Fruit fly (Drosophila melanogaster): ENCODE data around the gene Inx2.

The Inx2 gene

DNA sequence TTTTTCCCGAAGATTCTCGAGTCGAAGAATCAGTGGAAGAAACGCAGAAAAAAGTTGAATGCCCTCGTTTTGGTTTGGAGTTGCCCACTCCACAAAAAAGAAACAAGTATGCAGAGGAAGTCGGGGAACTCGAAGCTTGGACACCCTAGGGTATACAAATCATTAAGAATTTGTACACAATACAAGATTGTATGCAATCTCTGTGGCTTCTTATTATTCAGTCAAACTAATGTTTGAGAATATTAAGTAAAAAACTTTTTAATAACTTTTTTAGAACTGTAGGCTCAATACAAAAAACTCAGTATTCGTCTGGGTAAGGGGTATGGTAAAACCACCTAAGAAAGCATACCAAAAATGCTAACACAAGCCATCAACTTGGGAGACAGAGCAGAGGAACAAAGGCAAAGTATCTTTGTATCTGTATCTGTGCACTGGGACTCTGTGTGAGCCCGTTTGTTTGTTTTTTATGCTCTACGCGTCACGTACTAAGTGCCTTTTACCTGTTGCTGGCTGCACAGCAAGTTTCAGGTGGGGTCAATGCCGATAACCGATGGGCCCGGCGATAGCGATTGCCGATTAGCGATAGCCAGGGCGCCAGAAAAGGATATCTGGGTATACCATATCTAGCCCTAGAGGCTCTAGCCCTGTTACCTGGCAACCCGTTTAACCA is 13.2 kb upstream of the Inx2 start:
- TF ChIP-seq Clk (GFP tag; optimal IDR thresholded peaks at IDR 0.05) (no peak), CG12768 (GFP tag; optimal IDR thresholded peaks at IDR 0.05) (no peak), CG14711 (tag; optimal IDR thresholded peaks at IDR 0.05) (peak; percentile 54), Crg-1 (GFP tag; optimal IDR thresholded peaks at IDR 0.05) (peak; percentile 13), CG7101 (tag; optimal IDR thresholded peaks at IDR 0.05) (peak; percentile 28), tj (GFP tag; optimal IDR thresholded peaks at IDR 0.05) (peak; percentile 81), bab1 (GFP tag; optimal IDR thresholded peaks at IDR 0.05) (peak; percentile 90), Mnt (GFP tag; optimal IDR thresholded peaks at IDR 0.05) (no peak), cic (GFP tag; optimal IDR thresholded peaks at IDR 0.05) (no peak), pad (GFP tag; optimal IDR thresholded peaks at IDR 0.05) (peak; percentile 29)

DNA sequence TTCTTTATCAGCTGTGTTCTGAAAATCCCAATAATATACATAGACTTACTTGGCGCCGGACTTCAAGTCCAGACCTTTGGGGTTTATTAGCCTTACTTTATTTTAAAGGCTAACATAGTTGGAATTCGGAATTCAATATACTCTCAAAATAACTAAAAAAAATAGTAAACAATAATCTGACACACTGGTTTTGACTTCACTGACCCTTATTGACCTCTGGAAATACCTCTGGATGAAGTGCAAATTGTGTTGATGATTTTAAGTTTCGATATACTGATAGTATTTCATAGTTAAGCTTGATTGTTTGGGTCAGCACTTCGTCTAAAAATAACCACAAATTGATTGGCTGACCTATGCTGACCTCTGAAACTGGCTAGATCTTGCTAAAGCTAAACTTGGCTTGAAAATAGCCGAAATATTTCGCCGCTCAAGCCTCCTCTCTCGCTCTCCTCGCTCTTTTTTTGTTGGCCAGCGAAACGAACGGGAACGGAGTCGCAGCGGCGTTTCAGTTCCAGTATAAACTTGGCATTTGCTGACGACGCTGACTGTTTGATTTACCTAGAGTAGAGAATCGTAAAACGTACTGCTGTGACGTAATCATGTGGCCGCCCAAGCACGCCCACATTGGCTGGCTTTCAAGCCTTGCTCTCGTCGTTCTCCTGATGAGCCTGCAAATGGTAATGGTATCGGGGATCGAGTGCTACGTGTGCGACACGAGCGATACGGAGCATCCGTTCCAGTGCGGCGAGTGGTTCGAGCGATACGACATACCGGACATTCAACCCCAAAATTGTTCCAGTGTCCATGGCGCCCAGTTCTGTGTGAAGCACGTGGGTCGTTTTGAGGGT is 12.3 kb upstream of the Inx2 start, which contains the start of gene bou:
bou (plus strand) TSS at position 507 of the 848 bp plus-strand sequence.
- TF ChIP-seq ovo (GFP tag; optimal IDR thresholded peaks at IDR 0.05) (peak; percentile 52), toe (GFP tag; optimal IDR thresholded peaks at IDR 0.05) (no peak), pad (GFP tag; optimal IDR thresholded peaks at IDR 0.05) (no peak), tj (GFP tag; optimal IDR thresholded peaks at IDR 0.05) (peak; percentile 77), CG7101 (tag; optimal IDR thresholded peaks at IDR 0.05) (no peak)

DNA sequence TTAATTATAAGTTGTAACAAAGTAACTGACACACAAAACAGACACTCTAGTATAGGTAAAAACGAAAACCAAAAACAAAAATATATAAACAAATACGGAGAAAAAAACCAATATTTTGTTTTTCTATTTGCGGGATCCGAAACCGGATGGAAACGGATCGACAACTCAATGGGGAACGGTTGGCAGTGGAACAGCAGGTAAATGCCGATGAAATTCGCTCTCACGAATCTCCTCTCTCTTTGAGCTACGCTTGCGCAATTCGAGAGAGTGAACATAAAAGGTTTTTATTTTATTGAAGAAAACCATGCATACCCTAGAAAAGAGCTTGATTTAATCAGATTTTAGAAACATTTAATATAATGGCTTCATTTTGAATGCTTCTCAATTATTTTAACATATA is 11.4 kb upstream of the Inx2 start:
- TF ChIP-seq pad (GFP tag; optimal IDR thresholded peaks at IDR 0.05), result no peak
- TF ChIP-seq CG7045 (GFP tag; optimal IDR thresholded peaks at IDR 0.05), result no peak
- no peak for TF ChIP-seq cic (GFP tag; optimal IDR thresholded peaks at IDR 0.05)
- TF ChIP-seq tj (GFP tag; optimal IDR thresholded peaks at IDR 0.05), result no peak
- no peak for TF ChIP-seq kay (GFP tag; ENCODE audit: borderline replicate concordance)
- no peak for TF ChIP-seq Hr96 (GFP tag; optimal IDR thresholded peaks at IDR 0.05)
- no peak for TF ChIP-seq CG33017 (tag; optimal IDR thresholded peaks at IDR 0.05)
- no peak for TF ChIP-seq CG14711 (tag; optimal IDR thresholded peaks at IDR 0.05)

DNA sequence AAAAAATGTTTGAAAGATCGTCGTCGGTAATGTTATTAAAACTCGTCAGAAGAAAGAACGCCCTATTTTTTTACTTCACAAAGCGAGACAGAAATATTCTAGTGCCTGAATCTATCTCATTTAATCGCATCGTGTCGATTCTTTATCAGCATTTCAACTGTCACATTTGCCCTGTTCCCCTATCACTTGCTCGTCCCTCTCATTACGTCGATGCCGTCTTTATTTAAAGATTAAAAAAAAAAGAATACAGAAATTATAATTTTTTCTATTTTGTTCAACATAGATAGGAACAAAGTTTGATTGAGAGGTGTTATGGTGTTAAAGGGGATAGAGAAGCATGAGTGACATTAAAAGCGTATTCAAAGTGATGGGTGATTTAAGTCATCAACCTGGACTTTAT is 10.4 kb upstream of the Inx2 start:
- no peak for TF ChIP-seq cic (GFP tag; optimal IDR thresholded peaks at IDR 0.05)
- no peak for TF ChIP-seq bab1 (GFP tag; optimal IDR thresholded peaks at IDR 0.05)
- no peak for TF ChIP-seq ovo (GFP tag; optimal IDR thresholded peaks at IDR 0.05)

DNA sequence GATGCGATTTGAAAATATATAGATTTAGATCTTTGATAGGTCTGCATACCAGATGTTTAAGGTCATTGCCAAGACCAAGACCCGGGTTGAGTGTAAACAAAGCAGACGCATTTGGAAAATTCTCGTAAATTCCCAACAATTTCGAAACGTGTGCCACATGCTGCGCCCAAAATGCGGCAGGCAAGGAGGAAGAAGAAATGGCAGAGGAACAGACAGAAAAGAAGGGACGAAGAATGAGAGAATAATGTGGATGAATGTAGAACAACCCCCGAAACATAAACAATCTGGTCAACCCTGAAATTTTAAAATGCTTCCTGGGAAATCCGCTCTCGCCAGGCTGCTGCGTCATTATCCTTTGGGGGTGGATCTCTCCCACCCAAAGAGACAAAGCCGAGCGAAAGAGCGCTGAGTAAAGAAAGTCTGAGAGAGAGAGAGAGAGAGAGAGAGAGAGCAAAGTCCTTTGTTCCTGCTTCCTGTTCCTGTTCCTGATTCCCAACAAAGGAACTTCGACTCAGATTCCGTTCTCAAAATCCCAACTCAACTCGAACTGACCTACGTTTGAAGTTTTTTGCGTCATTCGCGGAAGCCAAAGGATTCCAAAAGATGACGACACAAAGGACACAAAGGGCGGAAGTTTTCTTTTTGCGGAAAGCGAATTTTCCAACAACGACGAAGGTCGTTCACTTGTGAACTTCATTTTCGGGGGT is 9.7 kb upstream of the Inx2 start:
- TF ChIP-seq CG5204 (GFP tag; optimal IDR thresholded peaks at IDR 0.05) (no peak), Hr96 (GFP tag; optimal IDR thresholded peaks at IDR 0.05) (no peak), CG1620 (GFP tag; optimal IDR thresholded peaks at IDR 0.05) (no peak), ovo (GFP tag; optimal IDR thresholded peaks at IDR 0.05) (no peak), pad (GFP tag; optimal IDR thresholded peaks at IDR 0.05) (no peak)

DNA sequence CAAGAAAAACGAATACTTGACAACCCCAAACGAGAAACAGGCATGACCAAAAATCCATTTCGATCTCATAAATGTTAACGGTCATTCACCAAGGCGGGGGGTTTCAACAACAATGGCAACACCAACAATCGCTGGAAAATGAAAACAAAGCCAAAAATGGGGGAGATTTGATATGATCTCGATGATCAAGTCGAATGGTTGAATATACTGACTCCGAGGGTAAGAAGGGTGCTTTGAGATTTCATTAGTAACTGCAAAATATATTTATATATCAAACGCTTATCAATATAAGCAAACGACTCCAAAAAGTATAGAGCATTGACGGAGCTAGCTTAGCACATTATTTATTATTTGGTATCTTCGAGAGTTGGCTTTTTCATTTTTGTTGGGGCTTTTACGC is 8.4 kb upstream of the Inx2 start:
- TF ChIP-seq Clk (GFP tag; optimal IDR thresholded peaks at IDR 0.05), result no peak
- no peak for TF ChIP-seq Mnt (GFP tag; optimal IDR thresholded peaks at IDR 0.05)
- TF ChIP-seq CG1620 (GFP tag; optimal IDR thresholded peaks at IDR 0.05), result no peak
- TF ChIP-seq CG5204 (GFP tag; optimal IDR thresholded peaks at IDR 0.05), result no peak
- TF ChIP-seq CG7101 (tag; optimal IDR thresholded peaks at IDR 0.05), result no peak
- no peak for TF ChIP-seq CG7045 (GFP tag; optimal IDR thresholded peaks at IDR 0.05)
- TF ChIP-seq kay (GFP tag; ENCODE audit: borderline replicate concordance), result no peak
- TF ChIP-seq pad (GFP tag; optimal IDR thresholded peaks at IDR 0.05), result no peak
- TF ChIP-seq Crg-1 (GFP tag; optimal IDR thresholded peaks at IDR 0.05), result no peak
- no peak for TF ChIP-seq toe (GFP tag; optimal IDR thresholded peaks at IDR 0.05)
- TF ChIP-seq CG14711 (tag; optimal IDR thresholded peaks at IDR 0.05), result no peak
- TF ChIP-seq cic (GFP tag; optimal IDR thresholded peaks at IDR 0.05), result no peak
- no peak for TF ChIP-seq bab1 (GFP tag; optimal IDR thresholded peaks at IDR 0.05)
- TF ChIP-seq Hr96 (GFP tag; optimal IDR thresholded peaks at IDR 0.05), result no peak
- TF ChIP-seq CG12768 (GFP tag; optimal IDR thresholded peaks at IDR 0.05), result no peak
- TF ChIP-seq ovo (GFP tag; optimal IDR thresholded peaks at IDR 0.05), result no peak
- no peak for TF ChIP-seq cnc (optimal IDR thresholded peaks at IDR 0.05)
- no peak for TF ChIP-seq CG11617 (GFP tag; optimal IDR thresholded peaks at IDR 0.05)
- TF ChIP-seq tj (GFP tag; optimal IDR thresholded peaks at IDR 0.05), result no peak

DNA sequence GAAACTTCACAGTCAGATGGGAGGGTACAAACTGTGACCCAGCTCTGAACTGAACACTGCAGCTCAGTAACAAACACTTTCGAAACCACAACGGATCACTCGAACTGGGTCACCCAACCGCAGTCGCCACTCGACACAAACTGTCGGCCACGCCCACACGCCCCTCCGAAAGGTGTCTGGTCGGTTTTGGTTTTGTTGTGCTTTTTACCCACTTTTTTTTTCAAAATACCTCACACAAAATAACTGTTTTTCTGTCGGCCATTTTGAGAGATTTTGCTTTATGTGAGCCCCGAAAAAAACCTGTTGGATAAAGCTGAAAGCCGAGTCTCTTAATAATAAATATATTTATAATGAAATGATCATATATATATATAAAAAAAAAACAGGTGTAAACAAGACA is 7.2 kb upstream of the Inx2 start, which contains the start of gene ogre:
ogre (minus strand) TSS at position 33 of the 400 bp plus-strand sequence.
- TF ChIP-seq cic (GFP tag; optimal IDR thresholded peaks at IDR 0.05) (no peak), Mnt (GFP tag; optimal IDR thresholded peaks at IDR 0.05) (no peak), toe (GFP tag; optimal IDR thresholded peaks at IDR 0.05) (no peak), CG14711 (tag; optimal IDR thresholded peaks at IDR 0.05) (no peak), Hr96 (GFP tag; optimal IDR thresholded peaks at IDR 0.05) (no peak), kay (GFP tag; ENCODE audit: borderline replicate concordance) (no peak), Crg-1 (GFP tag; optimal IDR thresholded peaks at IDR 0.05) (no peak), CG11617 (GFP tag; optimal IDR thresholded peaks at IDR 0.05) (no peak), CG5204 (GFP tag; optimal IDR thresholded peaks at IDR 0.05) (no peak), CG1620 (GFP tag; optimal IDR thresholded peaks at IDR 0.05) (no peak), CG12768 (GFP tag; optimal IDR thresholded peaks at IDR 0.05) (no peak), CG7101 (tag; optimal IDR thresholded peaks at IDR 0.05) (no peak), pad (GFP tag; optimal IDR thresholded peaks at IDR 0.05) (no peak), CG7045 (GFP tag; optimal IDR thresholded peaks at IDR 0.05) (no peak), Clk (GFP tag; optimal IDR thresholded peaks at IDR 0.05) (no peak), CG33017 (tag; optimal IDR thresholded peaks at IDR 0.05) (no peak)

Data from whole organism, adult.